Fruit fly (Drosophila melanogaster): ENCODE measurements around the gene CG13373.

- TF ChIP-seq CG6276 (GFP tag; optimal IDR thresholded peaks at IDR 0.05) (no peak), pdm3 (GFP tag; optimal IDR thresholded peaks at IDR 0.05) (no peak)
These were observed 48.8 kb downstream of the CG13373 start for dm6 chrX:525610-526009.

All from whole organism, prepupa.